Worm (Caenorhabditis elegans): Measurements from ENCODE around the gene tin-10.

The tin-10 gene

DNA sequence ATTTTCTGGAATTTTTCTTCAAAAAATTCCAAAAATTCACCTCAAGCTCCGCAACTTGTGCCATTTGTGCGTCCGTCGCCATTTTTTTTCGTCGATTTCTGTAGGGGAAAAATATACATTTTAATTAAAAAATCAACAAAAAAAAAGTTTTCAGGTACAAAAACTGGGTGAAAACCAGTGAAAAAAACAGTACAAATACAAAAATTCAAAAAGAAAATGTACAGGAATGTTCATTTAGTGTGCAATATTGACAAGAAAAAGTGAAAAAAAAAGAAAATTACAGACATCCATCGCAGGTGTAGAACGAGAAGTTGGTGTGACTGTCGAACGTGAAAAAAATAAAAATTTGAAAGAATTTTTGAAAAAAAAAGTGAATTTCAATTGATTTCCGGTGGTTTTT, at the start of gene tin-10:
Gene tin-10 (minus strand): TSS at position 101 of the 400 bp plus-strand sequence.
- TF ChIP-seq blmp-1 (tag; optimal IDR thresholded peaks at IDR 0.05; ENCODE audit: insufficient read depth) (no peak), mab-5 (tag; optimal IDR thresholded peaks at IDR 0.05) (no peak), gmeb-1 (tag; optimal IDR thresholded peaks at IDR 0.05) (no peak), sma-3 (GFP tag; optimal IDR thresholded peaks at IDR 0.05) (no peak), crh-2 (tag; optimal IDR thresholded peaks at IDR 0.05) (no peak), F13H6.1 (tag; optimal IDR thresholded peaks at IDR 0.05) (no peak), unc-39 (tag; optimal IDR thresholded peaks at IDR 0.05) (no peak), lsy-2 (tag; optimal IDR thresholded peaks at IDR 0.05) (no peak)

DNA sequence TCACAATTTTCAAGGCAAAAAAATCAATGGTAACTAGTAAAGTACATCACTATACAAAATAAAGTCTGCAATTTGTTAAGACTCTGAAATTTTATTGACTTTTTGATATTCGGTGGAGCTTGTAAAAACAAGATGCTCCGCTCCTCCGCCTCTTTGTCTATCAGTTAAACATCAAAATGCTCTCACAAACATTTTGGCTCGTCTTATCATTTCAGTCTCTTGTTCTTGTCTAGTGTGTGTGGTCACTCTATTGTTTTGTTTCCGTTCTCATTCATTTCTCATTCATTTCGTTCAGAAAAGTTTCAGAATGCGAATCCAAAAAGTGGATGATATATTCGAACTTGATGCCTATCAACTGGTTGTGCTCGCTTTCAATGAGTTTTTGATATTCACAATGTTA, 45.4 kb upstream of the tin-10 start, which contains the start of gene Y66D12A.13:
Gene Y66D12A.13 (plus strand): TSS at position 301 of the 400 bp plus-strand sequence.
- TF ChIP-seq nhr-77 (tag; optimal IDR thresholded peaks at IDR 0.05) (no peak), nhr-237 (tag; optimal IDR thresholded peaks at IDR 0.05) (no peak), elt-3 (tag; optimal IDR thresholded peaks at IDR 0.05) (no peak), lin-11 (tag; optimal IDR thresholded peaks at IDR 0.05) (no peak), fos-1 (tag; optimal IDR thresholded peaks at IDR 0.05) (peak; percentile 3)

DNA sequence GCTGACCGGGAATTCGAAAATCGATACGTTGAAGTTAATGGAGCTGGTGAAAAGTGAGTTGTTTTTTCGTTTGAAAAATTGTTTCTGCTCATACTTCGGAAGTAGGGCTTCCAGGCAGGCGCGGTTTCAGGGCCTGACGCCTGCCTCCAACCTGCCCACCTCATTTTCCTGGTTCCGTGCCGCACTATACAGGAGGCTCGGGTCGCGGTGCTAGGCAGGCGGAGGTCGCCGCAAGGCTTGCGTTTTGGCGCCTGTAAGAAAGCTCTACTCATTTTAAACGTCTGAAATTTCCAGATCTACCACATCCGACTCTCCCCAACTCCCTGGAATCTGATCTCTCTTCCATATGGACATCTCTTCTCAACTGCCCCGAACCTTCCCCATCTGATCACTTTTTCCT, 42.3 kb upstream of the tin-10 start:
- TF ChIP-seq fos-1 (tag; optimal IDR thresholded peaks at IDR 0.05) (no peak), mdl-1 (tag; optimal IDR thresholded peaks at IDR 0.05) (no peak), unc-62 (GFP tag; optimal IDR thresholded peaks at IDR 0.05) (no peak), dmd-4 (tag; optimal IDR thresholded peaks at IDR 0.05) (no peak), egl-27 (tag; optimal IDR thresholded peaks at IDR 0.05) (no peak), blmp-1 (tag; optimal IDR thresholded peaks at IDR 0.05; ENCODE audit: insufficient read depth) (no peak), gmeb-1 (tag; optimal IDR thresholded peaks at IDR 0.05) (no peak), zag-1 (tag; optimal IDR thresholded peaks at IDR 0.05) (no peak)

DNA sequence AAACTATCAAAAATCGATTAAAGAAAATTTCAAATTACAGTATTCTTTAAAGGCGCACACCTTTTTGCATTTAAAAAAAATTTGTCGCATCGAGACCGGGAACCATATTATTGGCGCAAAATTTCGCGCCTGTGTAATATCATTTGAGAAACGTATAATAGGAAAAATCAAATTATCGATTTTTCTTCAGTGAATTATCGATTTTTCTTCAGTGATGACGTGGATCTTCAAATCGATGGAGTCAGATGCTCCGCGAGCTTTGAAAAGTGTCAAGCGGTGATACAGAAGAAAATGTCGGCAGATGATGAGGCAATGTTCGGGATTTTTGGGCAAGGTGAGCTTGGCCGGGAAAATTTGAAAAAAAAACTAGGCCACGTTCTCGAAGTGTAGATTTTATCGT, 32.8 kb upstream of the tin-10 start:
- TF ChIP-seq sem-4 (tag; optimal IDR thresholded peaks at IDR 0.05): no peak
- TF ChIP-seq zag-1 (tag; optimal IDR thresholded peaks at IDR 0.05): no peak
- no peak for TF ChIP-seq crh-2 (tag; optimal IDR thresholded peaks at IDR 0.05)
- TF ChIP-seq nhr-6 (tag; optimal IDR thresholded peaks at IDR 0.05): no peak
- no peak for TF ChIP-seq mdl-1 (tag; optimal IDR thresholded peaks at IDR 0.05)
- TF ChIP-seq ztf-4 (tag; optimal IDR thresholded peaks at IDR 0.05): no peak
- no peak for TF ChIP-seq nhr-12 (tag; optimal IDR thresholded peaks at IDR 0.05)
- no peak for TF ChIP-seq ama-1 (optimal IDR thresholded peaks at IDR 0.05)
- TF ChIP-seq nhr-237 (tag; optimal IDR thresholded peaks at IDR 0.05): no peak
- TF ChIP-seq peb-1 (tag; optimal IDR thresholded peaks at IDR 0.05): no peak
- TF ChIP-seq nhr-129 (tag; optimal IDR thresholded peaks at IDR 0.05): no peak
- TF ChIP-seq mab-5 (tag; optimal IDR thresholded peaks at IDR 0.05): no peak

DNA sequence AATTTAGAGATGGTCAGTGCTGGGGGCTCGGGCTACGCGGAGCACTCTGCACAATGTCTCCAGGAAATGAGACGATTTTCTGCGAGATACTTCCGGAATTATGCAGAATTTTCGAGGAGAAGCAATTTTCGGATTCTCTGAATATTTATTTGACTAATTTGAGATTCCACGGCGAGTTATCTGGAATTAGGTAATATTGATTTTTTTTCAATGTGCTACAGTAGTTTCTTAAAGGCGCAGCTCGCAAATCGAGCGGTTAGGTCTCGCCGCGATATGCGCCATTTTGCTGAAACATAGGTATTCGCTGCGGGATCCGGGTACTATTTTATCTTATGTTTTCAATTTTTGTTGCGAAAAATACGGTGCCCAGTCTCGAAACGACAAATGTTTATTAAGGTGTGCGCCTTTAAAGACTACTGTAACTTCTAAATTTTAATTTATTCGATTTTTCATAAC, 32.0 kb upstream of the tin-10 start, which contains the start of gene nrps-1:
Gene nrps-1 (plus strand): TSS at position 51 of the 456 bp plus-strand sequence.
- TF ChIP-seq lsy-2 (tag; optimal IDR thresholded peaks at IDR 0.05) (no peak), Y55F3AM.14 (GFP tag; optimal IDR thresholded peaks at IDR 0.05) (no peak), unc-55 (GFP tag; optimal IDR thresholded peaks at IDR 0.05) (no peak), aly-2 (tag; optimal IDR thresholded peaks at IDR 0.05) (no peak), unc-39 (tag; optimal IDR thresholded peaks at IDR 0.05) (no peak), crh-2 (tag; optimal IDR thresholded peaks at IDR 0.05) (no peak), nhr-6 (tag; optimal IDR thresholded peaks at IDR 0.05) (no peak), nhr-21 (tag; optimal IDR thresholded peaks at IDR 0.05) (no peak), zag-1 (tag; optimal IDR thresholded peaks at IDR 0.05) (no peak), sma-9 (GFP tag; optimal IDR thresholded peaks at IDR 0.05) (no peak), sma-9 (tag; optimal IDR thresholded peaks at IDR 0.05) (no peak), blmp-1 (tag; optimal IDR thresholded peaks at IDR 0.05; ENCODE audit: insufficient read depth) (no peak), nhr-10 (tag; optimal IDR thresholded peaks at IDR 0.05) (no peak), gmeb-1 (tag; optimal IDR thresholded peaks at IDR 0.05) (no peak), ZK546.5 (tag; optimal IDR thresholded peaks at IDR 0.05) (no peak), nhr-77 (tag; optimal IDR thresholded peaks at IDR 0.05) (no peak), elt-3 (tag; optimal IDR thresholded peaks at IDR 0.05) (no peak)

DNA sequence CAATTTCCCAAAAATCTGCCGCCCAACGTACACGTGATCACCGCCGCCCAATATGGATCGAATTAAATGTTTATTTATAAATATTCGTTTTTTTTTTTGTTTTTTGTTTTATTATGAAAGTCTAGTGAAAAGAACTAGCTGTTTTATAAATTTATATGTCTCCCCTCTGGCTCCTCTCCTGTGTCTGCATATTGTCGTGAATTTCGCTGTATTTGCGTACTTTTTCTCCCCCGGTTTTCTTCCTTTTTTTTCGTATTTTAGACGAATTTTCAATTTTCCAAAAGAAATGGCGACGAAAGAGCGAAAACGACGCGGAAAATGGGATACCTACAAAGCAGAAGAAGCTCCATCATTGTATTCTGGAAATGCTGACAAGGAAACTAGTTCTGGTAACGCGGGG, 23.7 kb upstream of the tin-10 start, which contains the start of gene xpb-1:
Gene xpb-1 (plus strand): TSS at position 262 of the 400 bp plus-strand sequence.
- TF ChIP-seq alr-1 (tag; optimal IDR thresholded peaks at IDR 0.05) (no peak), elt-1 (tag; optimal IDR thresholded peaks at IDR 0.05) (no peak), mdl-1 (tag; optimal IDR thresholded peaks at IDR 0.05) (no peak), C34F6.9 (tag; optimal IDR thresholded peaks at IDR 0.05) (peak; percentile 5), unc-55 (GFP tag; optimal IDR thresholded peaks at IDR 0.05) (peak; percentile 48), ztf-11 (tag; optimal IDR thresholded peaks at IDR 0.05) (no peak), lsy-2 (tag; optimal IDR thresholded peaks at IDR 0.05) (peak in 1 of 2 experiments; percentile 42), gmeb-1 (tag; optimal IDR thresholded peaks at IDR 0.05) (peak; percentile 54), lin-39 (tag; optimal IDR thresholded peaks at IDR 0.05) (no peak)

All from whole organism, L2 larva.